Fruit fly (Drosophila melanogaster): ENCODE results near the gene Swip-1.

- TF ChIP-seq CTCF (optimal IDR thresholded peaks at IDR 0.05) (no peak), CG8478 (optimal IDR thresholded peaks at IDR 0.05) (no peak)
Measured at dm6 chr2L:18953512-18954254, 33.4 kb downstream of the Swip-1 start.
